Fruit fly (Drosophila melanogaster): Measurements from ENCODE around the gene CG11035.

Gene CG11035

dm6 chr3R:8009080-8009620 is 23.7 kb downstream of the CG11035 start, which contains the start of the genes CG11052 and CG3223 (continued):
- TF ChIP-seq CG4617 (GFP tag; optimal IDR thresholded peaks at IDR 0.05; ENCODE audit: borderline replicate concordance) (peak; percentile 70), GATAe (GFP tag; conservative IDR thresholded peaks at IDR 0.05) (no peak), CG17361 (GFP tag; IDR thresholded peaks at IDR 0.05) (0 out of 3 replicates have a peak, but pooled peaks have one; percentile 17), Dfd (GFP tag; optimal IDR thresholded peaks at IDR 0.05) (no peak), Chrac-16 (GFP tag; optimal IDR thresholded peaks at IDR 0.05) (no peak), usp (GFP tag; optimal IDR thresholded peaks at IDR 0.05) (no peak), Sox100B (GFP tag; optimal IDR thresholded peaks at IDR 0.05) (no peak), tll (GFP tag; optimal IDR thresholded peaks at IDR 0.05) (no peak), CG30403 (GFP tag; optimal IDR thresholded peaks at IDR 0.05) (peak; percentile 16), CG7372 (GFP tag; IDR thresholded peaks at IDR 0.05) (no peak), Med (GFP tag) (peak; percentile 89), CG15601 (tag; optimal IDR thresholded peaks at IDR 0.05) (peak; percentile 30), HHEX (GFP tag; optimal IDR thresholded peaks at IDR 0.05) (no peak), Nf-YA (GFP tag; IDR thresholded peaks at IDR 0.05) (no peak), ranshi (GFP tag; IDR thresholded peaks at IDR 0.05) (no peak), Antp (GFP tag; optimal IDR thresholded peaks at IDR 0.05) (peak; percentile 4), CG3847 (GFP tag; IDR thresholded peaks at IDR 0.05) (peak; percentile 13; the same call in 1 of the 2 replicates), maf-S (GFP tag; optimal IDR thresholded peaks at IDR 0.05) (no peak), Fer3 (tag; optimal IDR thresholded peaks at IDR 0.05) (no peak), BEAF-32 (GFP tag; optimal IDR thresholded peaks at IDR 0.05) (peak; percentile 55), Vsx1 (GFP tag; optimal IDR thresholded peaks at IDR 0.05) (no peak), CG2889 (GFP tag; IDR thresholded peaks at IDR 0.05) (no peak), slou (GFP tag; optimal IDR thresholded peaks at IDR 0.05) (no peak), CTCF (GFP tag; optimal IDR thresholded peaks at IDR 0.05) (peak; percentile 20), oc (tag; optimal IDR thresholded peaks at IDR 0.05) (no peak), CG30431 (GFP tag; optimal IDR thresholded peaks at IDR 0.05) (no peak), ERR (GFP tag; optimal IDR thresholded peaks at IDR 0.05) (peak; percentile 47), CG11723 (GFP tag; optimal IDR thresholded peaks at IDR 0.05) (no peak), jing (GFP tag; optimal IDR thresholded peaks at IDR 0.05) (no peak), sd (tag; optimal IDR thresholded peaks at IDR 0.05) (no peak), CG17328 (GFP tag; IDR thresholded peaks at IDR 0.05) (no peak), CG34224 (GFP tag; IDR thresholded peaks at IDR 0.05; ENCODE audit: partially characterized antibody) (no peak), Meics (GFP tag; optimal IDR thresholded peaks at IDR 0.05) (peak; percentile 45), CG12659 (GFP tag; optimal IDR thresholded peaks at IDR 0.05) (peak; percentile 64), Mad (GFP tag; optimal IDR thresholded peaks at IDR 0.05) (no peak), Hr3 (GFP tag; optimal IDR thresholded peaks at IDR 0.05) (peak; percentile 1), CG17912 (GFP tag; optimal IDR thresholded peaks at IDR 0.05) (no peak), shn (GFP tag; optimal IDR thresholded peaks at IDR 0.05) (no peak), CG13296 (GFP tag; optimal IDR thresholded peaks at IDR 0.05) (peak; percentile 34), MESR4 (GFP tag; optimal IDR thresholded peaks at IDR 0.05) (peak; percentile 70), CG8478 (optimal IDR thresholded peaks at IDR 0.05) (no peak), CG32532 (GFP tag; IDR thresholded peaks at IDR 0.05) (peak; percentile 16; the same call in 1 of the 2 replicates), dati (GFP tag; IDR thresholded peaks at IDR 0.05) (no peak), HLHmδ (GFP tag; optimal IDR thresholded peaks at IDR 0.05) (no peak), caup (GFP tag; optimal IDR thresholded peaks at IDR 0.05; ENCODE audit: severe bottlenecking) (no peak), CG18764 (GFP tag; optimal IDR thresholded peaks at IDR 0.05) (no peak), dm (GFP tag; optimal IDR thresholded peaks at IDR 0.05) (no peak), CG17186 (GFP tag; optimal IDR thresholded peaks at IDR 0.05) (no peak), Ets97D (GFP tag; optimal IDR thresholded peaks at IDR 0.05) (peak; percentile 72), Ptx1 (GFP tag; IDR thresholded peaks at IDR 0.05) (no peak), gce (GFP tag; IDR thresholded peaks at IDR 0.05) (no peak), bcd (GFP tag; optimal IDR thresholded peaks at IDR 0.05) (no peak)
